Worm (Caenorhabditis elegans) whole organism, L4 larva: ENCODE measurements around the gene vha-12.

ENCODE experiments used
- D1046.2 ChIP-seq: fragments of 200-800 bp; sonication (Bioruptor generic); IDR thresholded peaks from 2 replicates; pipeline ENCODE4 v1.3.6; 2022; ENCODE audit warnings: missing genetic modification characterization, missing compliant biosample characterization
- F10B5.3 ChIP-seq: sonication (generic microtip); optimal IDR thresholded peaks from 2 replicates; lab custom pipeline; 2016; ENCODE audit warnings: mild to moderate bottlenecking, missing genetic modification characterization, missing compliant biosample characterization
- F49E8.2 ChIP-seq: sonication (generic microtip); optimal IDR thresholded peaks from 2 replicates; lab custom pipeline; 2016; ENCODE audit warnings: missing compliant biosample characterization, mild to moderate bottlenecking, missing genetic modification characterization, borderline replicate concordance
- T20F7.1 ChIP-seq: fragments of 200-800 bp; sonication (Bioruptor generic); optimal IDR thresholded peaks from 2 replicates; lab custom pipeline; 2018; ENCODE audit warnings: mild to moderate bottlenecking, missing genetic modification characterization, missing compliant biosample characterization
- Y105C5A.15 ChIP-seq: fragments of 200-800 bp; sonication (Bioruptor generic); IDR thresholded peaks from 2 replicates; pipeline ENCODE4 v1.3.6; 2022; ENCODE audit warnings: missing genetic modification characterization, missing compliant biosample characterization
- Y75B8A.6 ChIP-seq: fragments of 200-800 bp; sonication (Bioruptor generic); IDR thresholded peaks from 2 replicates; pipeline ENCODE4 v1.3.6; 2022; ENCODE audit warnings: missing genetic modification reagents, missing genetic modification characterization, missing compliant biosample characterization
- ZK337.2 ChIP-seq: fragments of 200-800 bp; sonication (Bioruptor generic); IDR thresholded peaks from 2 replicates; pipeline ENCODE4 v1.3.6; 2022; ENCODE audit warnings: missing genetic modification reagents, missing genetic modification characterization, missing compliant biosample characterization
- ZK546.5 ChIP-seq, 2 experiments: sonication (generic microtip); optimal IDR thresholded peaks; 2 replicates each; lab custom pipeline; 2017; ENCODE audit warnings: missing biosample characterization in 2 of 2, missing genetic modification characterization in 2 of 2
- aly-2 ChIP-seq: sonication (generic microtip); optimal IDR thresholded peaks from 2 replicates; lab custom pipeline; 2018; ENCODE audit warnings: missing biosample characterization, missing genetic modification characterization
- ceh-20 ChIP-seq: fragments of 200-800 bp; sonication (Bioruptor generic); IDR thresholded peaks from 2 replicates; pipeline ENCODE4 v1.3.6; 2022; ENCODE audit warnings: missing genetic modification reagents, missing genetic modification characterization, missing compliant biosample characterization
- ceh-32 ChIP-seq: sonication (generic microtip); optimal IDR thresholded peaks from 2 replicates; lab custom pipeline; 2016; ENCODE audit warnings: mild to moderate bottlenecking, missing genetic modification characterization, missing compliant biosample characterization; ENCODE audit not compliant: poor library complexity
- ceh-44 ChIP-seq: fragments of 200-800 bp; sonication (Bioruptor generic); IDR thresholded peaks from 2 replicates; pipeline ENCODE4 v1.3.6; 2022; ENCODE audit warnings: missing genetic modification reagents, missing genetic modification characterization, missing compliant biosample characterization
- ceh-62 ChIP-seq: sonication (generic microtip); optimal IDR thresholded peaks from 2 replicates; lab custom pipeline; 2017; ENCODE audit warnings: missing biosample characterization, missing genetic modification characterization
- ceh-82 ChIP-seq: sonication (generic microtip); optimal IDR thresholded peaks from 2 replicates; lab custom pipeline; 2017; ENCODE audit warnings: missing biosample characterization, missing genetic modification characterization
- ces-1 ChIP-seq: fragments of 150-350 bp; sonication (generic microtip); optimal IDR thresholded peaks from 4 replicates; lab custom pipeline; 2014; ENCODE audit warnings: missing biosample characterization, missing genetic modification reagents, missing genetic modification characterization
- ctbp-1 ChIP-seq: fragments of 200-800 bp; sonication (Bioruptor generic); IDR thresholded peaks from 2 replicates; pipeline ENCODE4 v1.3.6; 2022; ENCODE audit warnings: missing genetic modification reagents, missing genetic modification characterization, missing compliant biosample characterization
- dmd-6 ChIP-seq: fragments of 200-800 bp; sonication (Bioruptor generic); IDR thresholded peaks from 2 replicates; pipeline ENCODE4 v1.3.6; 2022; ENCODE audit warnings: missing genetic modification reagents, missing genetic modification characterization, missing compliant biosample characterization
- dmd-8 ChIP-seq: fragments of 200-800 bp; sonication (Bioruptor generic); IDR thresholded peaks from 2 replicates; pipeline ENCODE4 v1.3.6; 2022; ENCODE audit warnings: missing genetic modification characterization, missing compliant biosample characterization
- dpl-1 ChIP-seq: fragments of 150-350 bp; optimal IDR thresholded peaks from 2 replicates; lab custom pipeline; 2014; ENCODE audit warnings: missing biosample characterization, missing genetic modification reagents, missing genetic modification characterization
- dve-1 ChIP-seq: sonication (generic microtip); optimal IDR thresholded peaks from 2 replicates; lab custom pipeline; 2017; ENCODE audit warnings: antibody characterized with exemption, mild to moderate bottlenecking, missing genetic modification characterization, missing compliant biosample characterization; ENCODE audit not compliant: insufficient read depth
- egl-43 ChIP-seq: fragments of 200-800 bp; sonication (Bioruptor generic); IDR thresholded peaks from 2 replicates; pipeline ENCODE4 v1.3.6; 2022; ENCODE audit warnings: missing genetic modification reagents, missing genetic modification characterization, missing compliant biosample characterization
- fkh-10 ChIP-seq: fragments of 150-350 bp; optimal IDR thresholded peaks from 2 replicates; lab custom pipeline; 2014; ENCODE audit warnings: missing biosample characterization, missing genetic modification reagents, missing genetic modification characterization
- fos-1 ChIP-seq: fragments of 150-350 bp; optimal IDR thresholded peaks from 2 replicates; lab custom pipeline; 2014; ENCODE audit warnings: missing biosample characterization, missing genetic modification characterization
- hif-1 ChIP-seq, 2 experiments: sonication (generic microtip); optimal IDR thresholded peaks; 2 replicates each; lab custom pipeline; 2016 to 2017; ENCODE audit warnings: missing compliant biosample characterization in 2 of 2, missing genetic modification characterization in 2 of 2, missing genetic modification reagents in 2 of 2, missing genotype in 2 of 2, mild to moderate bottlenecking in 1 of 2
- hlh-11 ChIP-seq: fragments of 200-800 bp; sonication (Bioruptor generic); optimal IDR thresholded peaks from 2 replicates; lab custom pipeline; 2018; ENCODE audit warnings: mild to moderate bottlenecking, missing genetic modification characterization, missing compliant biosample characterization
- jun-1 ChIP-seq: fragments of 150-350 bp; optimal IDR thresholded peaks from 2 replicates; lab custom pipeline; 2014; ENCODE audit warnings: missing biosample characterization, missing genetic modification reagents, missing genetic modification characterization
- lin-29 ChIP-seq: fragments of 200-800 bp; sonication (Bioruptor generic); IDR thresholded peaks from 2 replicates; pipeline ENCODE4 v1.3.6; 2022; ENCODE audit warnings: missing genetic modification reagents, missing genetic modification characterization, missing compliant biosample characterization
- lir-3 ChIP-seq: sonication (generic microtip); optimal IDR thresholded peaks from 2 replicates; lab custom pipeline; 2016; ENCODE audit warnings: mild to moderate bottlenecking, missing genetic modification characterization, missing compliant biosample characterization
- madf-5 ChIP-seq, 2 experiments: fragments of 200-800 bp; sonication (Bioruptor generic); IDR thresholded peaks; 2 replicates each; pipeline ENCODE4 v1.3.6; 2022; ENCODE audit warnings: missing compliant biosample characterization in 2 of 2, missing genetic modification characterization in 2 of 2
- madf-9 ChIP-seq: fragments of 200-800 bp; sonication (Bioruptor generic); conservative IDR thresholded peaks from 2 replicates; pipeline ENCODE4 v1.3.6; 2022; ENCODE audit warnings: missing genetic modification reagents, missing genetic modification characterization, missing compliant biosample characterization
- mdt-29 ChIP-seq: fragments of 200-800 bp; sonication (Bioruptor generic); IDR thresholded peaks from 2 replicates; pipeline ENCODE4 v1.3.6; 2022; ENCODE audit warnings: missing genetic modification reagents, missing genetic modification characterization, missing compliant biosample characterization
- mxl-2 ChIP-seq: fragments of 200-800 bp; sonication (Bioruptor generic); conservative IDR thresholded peaks from 2 replicates; pipeline ENCODE4 v1.3.6; 2022; ENCODE audit warnings: missing genetic modification reagents, missing genetic modification characterization, missing compliant biosample characterization
- mxl-3 ChIP-seq: fragments of 200-800 bp; sonication (Bioruptor generic); optimal IDR thresholded peaks from 2 replicates; lab custom pipeline; 2018; ENCODE audit warnings: mild to moderate bottlenecking, missing genetic modification characterization, missing compliant biosample characterization
- nhr-11 ChIP-seq: fragments of 150-350 bp; optimal IDR thresholded peaks from 2 replicates; lab custom pipeline; 2014; ENCODE audit warnings: missing biosample characterization, missing genetic modification characterization
- nhr-237 ChIP-seq: sonication (generic microtip); optimal IDR thresholded peaks from 2 replicates; lab custom pipeline; 2017; ENCODE audit warnings: missing biosample characterization, missing genetic modification characterization
- nhr-28 ChIP-seq: fragments of 150-350 bp; optimal IDR thresholded peaks from 2 replicates; lab custom pipeline; 2014; ENCODE audit warnings: missing biosample characterization, missing genetic modification characterization
- nhr-41 ChIP-seq: fragments of 200-800 bp; sonication (Bioruptor generic); IDR thresholded peaks from 2 replicates; pipeline ENCODE4 v1.3.6; 2022; ENCODE audit warnings: missing genetic modification reagents, missing genetic modification characterization, missing compliant biosample characterization
- nhr-48 ChIP-seq: sonication (generic microtip); optimal IDR thresholded peaks from 2 replicates; lab custom pipeline; 2016; ENCODE audit warnings: mild to moderate bottlenecking, missing genetic modification characterization, missing compliant biosample characterization
- nhr-6 ChIP-seq: fragments of 150-350 bp; optimal IDR thresholded peaks from 2 replicates; lab custom pipeline; 2014; ENCODE audit warnings: missing biosample characterization, missing genetic modification characterization
- nhr-76 ChIP-seq: fragments of 150-350 bp; optimal IDR thresholded peaks from 2 replicates; lab custom pipeline; 2014; ENCODE audit warnings: missing biosample characterization, missing genetic modification characterization
- pha-4 ChIP-seq, 2 experiments: fragments of 150-350 bp in 1 of 2; fragments of 200-800 bp in 1 of 2; sonication (Bioruptor generic) in 1 of 2; IDR thresholded peaks in 1 of 2; optimal IDR thresholded peaks in 1 of 2; 2 replicates each; pipeline versions ENCODE4 v1.3.6 to Lab custom; 2014 to 2022; ENCODE audit warnings: missing genetic modification characterization in 2 of 2, missing genetic modification reagents in 2 of 2, missing biosample characterization in 1 of 2, missing compliant biosample characterization in 1 of 2
- snpc-1.2 ChIP-seq: fragments of 200-800 bp; sonication (Bioruptor generic); IDR thresholded peaks from 2 replicates; pipeline ENCODE4 v1.3.6; 2022; ENCODE audit warnings: missing genetic modification reagents, missing genetic modification characterization, missing compliant biosample characterization
- tag-97 ChIP-seq: fragments of 200-800 bp; sonication (Bioruptor generic); IDR thresholded peaks from 2 replicates; pipeline ENCODE4 v1.3.6; 2022; ENCODE audit warnings: missing genetic modification characterization, missing compliant biosample characterization
- unc-130 ChIP-seq: sonication (generic microtip); optimal IDR thresholded peaks from 2 replicates; lab custom pipeline; 2016; ENCODE audit warnings: missing genetic modification reagents, missing genetic modification characterization, missing compliant biosample characterization
- unc-39 ChIP-seq: sonication (generic microtip); optimal IDR thresholded peaks from 2 replicates; lab custom pipeline; 2017; ENCODE audit warnings: missing biosample characterization, missing genetic modification characterization
- zfp-3 ChIP-seq: fragments of 200-800 bp; sonication (Bioruptor generic); conservative IDR thresholded peaks from 2 replicates; pipeline ENCODE4 v1.3.6; 2022; ENCODE audit warnings: missing genetic modification reagents, missing genetic modification characterization, missing compliant biosample characterization
- zip-2 ChIP-seq: fragments of 150-350 bp; optimal IDR thresholded peaks from 2 replicates; lab custom pipeline; 2014; ENCODE audit warnings: missing biosample characterization, missing genetic modification characterization
- ztf-7 ChIP-seq: fragments of 150-350 bp; optimal IDR thresholded peaks from 2 replicates; lab custom pipeline; 2014; ENCODE audit warnings: missing biosample characterization, missing genetic modification characterization

The vha-12 gene

ce11 chrX:4208495-4208894 is 17.6 kb downstream of the vha-12 start (continued):
- TF ChIP-seq lin-29 (GFP tag; lab: Robert Waterston, UW) (0 out of 2 replicates have a peak, but pooled peaks have one; percentile 13), ctbp-1 (no peak), Y75B8A.6 (GFP tag; lab: Robert Waterston, UW) (no peak), D1046.2 (GFP tag; lab: Robert Waterston, UW) (no peak), T20F7.1 (GFP tag; lab: Kevin White, UChicago) (no peak), dmd-8 (GFP tag; lab: Robert Waterston, UW) (no peak), ceh-82 (tag; lab: Kevin White, UChicago) (no peak), pha-4 (GFP tag; IDR thresholded peaks at IDR 0.05; lab: Robert Waterston, UW) (peak; percentile 64; the same call in 1 of the 2 replicates), pha-4 (tag; optimal IDR thresholded peaks at IDR 0.05; lab: Kevin White, UChicago) (no peak), mxl-2 (GFP tag; lab: Robert Waterston, UW) (no peak), tag-97 (no peak), ces-1 (no peak), madf-5 (GFP tag; IDR thresholded peaks at IDR 0.05; lab: Robert Waterston, UW) (0 out of 4 replicates have a peak, but pooled peaks of 1 of the 2 experiments have one; percentile 48), nhr-28 (peak; percentile 69), Y105C5A.15 (GFP tag; lab: Robert Waterston, UW) (no peak), zfp-3 (GFP tag; lab: Robert Waterston, UW) (0 out of 2 replicates have a peak, but pooled peaks have one; percentile 22), hlh-11 (tag; lab: Kevin White, UChicago) (no peak), jun-1 (peak; percentile 54), F10B5.3 (no peak), fos-1 (tag; lab: Kevin White, UChicago) (peak; percentile 79), nhr-6 (tag; lab: Kevin White, UChicago) (no peak)

ce11 chrX:4209131-4209530 is 18.2 kb downstream of the vha-12 start:
- TF ChIP-seq unc-130 (no peak), unc-39 (peak; percentile 83), ceh-44 (peak; percentile 89), dmd-6 (GFP tag; lab: Robert Waterston, UW) (peak; percentile 99), zfp-3 (GFP tag; lab: Robert Waterston, UW) (peak; percentile 97), dpl-1 (GFP tag; lab: Kevin White, UChicago) (peak; percentile 77), ztf-7 (peak; percentile 91), ZK546.5 (tag; optimal IDR thresholded peaks at IDR 0.05; lab: Kevin White, UChicago) (peak; percentile 40 to 81), T20F7.1 (GFP tag; lab: Kevin White, UChicago) (peak; percentile 90), ZK337.2 (GFP tag; lab: Robert Waterston, UW) (peak; percentile 95), mxl-2 (GFP tag; lab: Robert Waterston, UW) (peak; percentile 91), lir-3 (tag; lab: Kevin White, UChicago) (peak; percentile 93), ceh-62 (tag; lab: Kevin White, UChicago) (no peak), nhr-41 (GFP tag; lab: Robert Waterston, UW) (peak; percentile 88), ceh-32 (peak; percentile 93), ceh-20 (GFP tag; lab: Robert Waterston, UW) (peak; percentile 98), nhr-11 (tag; lab: Kevin White, UChicago) (peak; percentile 98), zip-2 (tag; lab: Kevin White, UChicago) (peak; percentile 95), snpc-1.2 (GFP tag; lab: Robert Waterston, UW) (peak; percentile 62; the same call in 1 of the 2 replicates), aly-2 (tag; lab: Kevin White, UChicago) (no peak), dve-1 (tag; lab: Kevin White, UChicago) (peak; percentile 100), fkh-10 (GFP tag; lab: Kevin White, UChicago) (peak; percentile 98), mxl-3 (peak; percentile 95), pha-4 (GFP tag; IDR thresholded peaks at IDR 0.05; lab: Robert Waterston, UW) (peak; percentile 98), pha-4 (tag; optimal IDR thresholded peaks at IDR 0.05; lab: Kevin White, UChicago) (peak; percentile 80), nhr-48 (tag; lab: Kevin White, UChicago) (peak; percentile 97), nhr-76 (tag; lab: Kevin White, UChicago) (peak; percentile 70), Y75B8A.6 (GFP tag; lab: Robert Waterston, UW) (peak; percentile 91), madf-9 (GFP tag; lab: Robert Waterston, UW) (peak; percentile 99), egl-43 (GFP tag; lab: Robert Waterston, UW) (peak; percentile 100), nhr-237 (tag; lab: Kevin White, UChicago) (peak; percentile 94), F49E8.2 (peak; percentile 60), mdt-29 (GFP tag; lab: Robert Waterston, UW) (peak; percentile 96), hif-1 (tag; optimal IDR thresholded peaks at IDR 0.05; lab: Kevin White, UChicago) (peak; percentile 67 to 91), nhr-6 (tag; lab: Kevin White, UChicago) (peak; percentile 98)
